Worm (Caenorhabditis elegans) whole organism, L1 larva: ENCODE data around the gene lag-1.

Source experiments
- C04F5.9 ChIP-seq: sonication (generic microtip); optimal IDR thresholded peaks from 2 replicates; lab custom pipeline; 2016; ENCODE audit warnings: missing genetic modification characterization, missing compliant biosample characterization
- C34B4.2 ChIP-seq: sonication (generic microtip); optimal IDR thresholded peaks from 2 replicates; lab custom pipeline; 2017; ENCODE audit warnings: mild to moderate bottlenecking, missing genetic modification characterization, missing compliant biosample characterization
- F16B12.6 ChIP-seq: fragments of 150-350 bp; optimal IDR thresholded peaks from 2 replicates; lab custom pipeline; 2014; ENCODE audit warnings: missing biosample characterization, missing genetic modification characterization
- aha-1 ChIP-seq: fragments of 150-350 bp; optimal IDR thresholded peaks from 2 replicates; lab custom pipeline; 2014; ENCODE audit warnings: missing biosample characterization, missing genetic modification characterization
- alr-1 ChIP-seq: fragments of 200-800 bp; sonication (Bioruptor generic); optimal IDR thresholded peaks from 2 replicates; lab custom pipeline; 2018; ENCODE audit warnings: borderline replicate concordance, mild to moderate bottlenecking, missing genetic modification characterization, missing compliant biosample characterization
- aly-2 ChIP-seq: fragments of 150-350 bp; optimal IDR thresholded peaks from 2 replicates; lab custom pipeline; 2014; ENCODE audit warnings: missing biosample characterization, missing genetic modification characterization
- ama-1 ChIP-seq: fragments of 150-350 bp; optimal IDR thresholded peaks from 2 replicates; lab custom pipeline; 2014
- blmp-1 ChIP-seq: fragments of 150-350 bp; optimal IDR thresholded peaks from 2 replicates; lab custom pipeline; 2014; ENCODE audit warnings: missing biosample characterization, missing genetic modification characterization
- ceh-63 ChIP-seq: fragments of 200-800 bp; sonication (Bioruptor generic); optimal IDR thresholded peaks from 2 replicates; lab custom pipeline; 2018; ENCODE audit warnings: mild to moderate bottlenecking, missing genetic modification characterization, missing compliant biosample characterization
- ceh-88 ChIP-seq: fragments of 200-800 bp; sonication (Bioruptor generic); IDR thresholded peaks from 2 replicates; pipeline ENCODE4 v1.3.6; 2022; ENCODE audit warnings: missing genetic modification characterization, missing compliant biosample characterization
- dpl-1 ChIP-seq, 3 experiments: fragments of 150-350 bp in 2 of 3; sonication (generic microtip) in 1 of 3; optimal IDR thresholded peaks; 2 replicates each; lab custom pipeline; 2014 to 2017; ENCODE audit warnings: missing biosample characterization in 3 of 3, missing genetic modification characterization in 3 of 3, missing genetic modification reagents in 3 of 3
- efl-1 ChIP-seq, 4 experiments: fragments of 150-350 bp; optimal IDR thresholded peaks in 3 of 4; peaks in 1 of 4; 1 replicate in 1 of 4; 2 replicates in 3 of 4; lab custom pipeline; 2014; ENCODE audit warnings: missing biosample characterization in 2 of 4, missing genetic modification characterization in 2 of 4, missing genetic modification reagents in 2 of 4
- egl-13 ChIP-seq: sonication (generic microtip); optimal IDR thresholded peaks from 2 replicates; lab custom pipeline; 2016; ENCODE audit warnings: missing genotype, missing genetic modification reagents, missing genetic modification characterization, missing compliant biosample characterization
- egl-27 ChIP-seq, 2 experiments: fragments of 150-350 bp in 1 of 2; sonication (generic microtip); optimal IDR thresholded peaks; 3 replicates each; lab custom pipeline; 2017 to 2018; ENCODE audit warnings: missing biosample characterization in 2 of 2, missing genetic modification characterization in 2 of 2, missing genetic modification reagents in 2 of 2
- elt-2 ChIP-seq: sonication (generic microtip); optimal IDR thresholded peaks from 2 replicates; lab custom pipeline; 2016; ENCODE audit warnings: missing genetic modification characterization, mild to moderate bottlenecking, inconsistent platforms, missing compliant biosample characterization, missing genetic modification reagents
- elt-3 ChIP-seq, 6 experiments: fragments of 150-350 bp in 1 of 6; sonication (generic microtip); optimal IDR thresholded peaks; 2 replicates each; lab custom pipeline; 2017 to 2018; ENCODE audit warnings: missing biosample characterization in 6 of 6, missing genetic modification characterization in 6 of 6, inconsistent platforms in 1 of 6
- ets-5 ChIP-seq: fragments of 200-800 bp; sonication (Bioruptor generic); IDR thresholded peaks from 2 replicates; pipeline ENCODE4 v1.3.6; 2022; ENCODE audit warnings: missing genetic modification characterization, missing compliant biosample characterization
- fkh-4 ChIP-seq: sonication (generic microtip); optimal IDR thresholded peaks from 2 replicates; lab custom pipeline; 2016; ENCODE audit warnings: missing compliant biosample characterization, missing genetic modification characterization, borderline replicate concordance
- fkh-8 ChIP-seq: sonication (generic microtip); optimal IDR thresholded peaks from 2 replicates; lab custom pipeline; 2016; ENCODE audit warnings: mild to moderate bottlenecking, missing genetic modification characterization, missing compliant biosample characterization
- fos-1 ChIP-seq: fragments of 150-350 bp; optimal IDR thresholded peaks from 2 replicates; lab custom pipeline; 2014; ENCODE audit warnings: missing biosample characterization, missing genetic modification characterization
- hlh-4 ChIP-seq: sonication (generic microtip); optimal IDR thresholded peaks from 2 replicates; lab custom pipeline; 2016; ENCODE audit warnings: mild to moderate bottlenecking, missing genetic modification characterization, missing compliant biosample characterization
- lin-13 ChIP-seq: fragments of 150-350 bp; optimal IDR thresholded peaks from 2 replicates; lab custom pipeline; 2014; ENCODE audit warnings: missing biosample characterization, missing genetic modification reagents, missing genetic modification characterization
- lin-14 ChIP-seq: fragments of 200-800 bp; sonication (Bioruptor generic); optimal IDR thresholded peaks from 2 replicates; lab custom pipeline; 2018; ENCODE audit warnings: mild to moderate bottlenecking, missing genetic modification characterization, moderate library complexity, missing compliant biosample characterization
- lin-35 ChIP-seq, 2 experiments: fragments of 150-350 bp; optimal IDR thresholded peaks; 2 replicates each; lab custom pipeline; 2014; ENCODE audit warnings: missing biosample characterization in 2 of 2, missing genetic modification characterization in 2 of 2, missing genetic modification reagents in 2 of 2
- mab-9 ChIP-seq: fragments of 200-800 bp; sonication (Bioruptor generic); IDR thresholded peaks from 2 replicates; pipeline ENCODE4 v1.3.6; 2022; ENCODE audit warnings: missing genetic modification reagents, missing genetic modification characterization, missing compliant biosample characterization
- mdl-1 ChIP-seq, 2 experiments: fragments of 150-350 bp; optimal IDR thresholded peaks; 2 replicates each; lab custom pipeline; 2014 to 2017; ENCODE audit warnings: missing biosample characterization in 2 of 2, missing genetic modification characterization in 2 of 2, inconsistent platforms in 1 of 2
- mep-1 ChIP-seq: fragments of 150-350 bp; optimal IDR thresholded peaks from 2 replicates; lab custom pipeline; 2014; ENCODE audit warnings: missing biosample characterization, missing genetic modification characterization
- nhr-11 ChIP-seq: fragments of 150-350 bp; optimal IDR thresholded peaks from 2 replicates; lab custom pipeline; 2014; ENCODE audit warnings: missing biosample characterization, missing genetic modification characterization
- nhr-19 ChIP-seq: fragments of 200-800 bp; sonication (Bioruptor generic); conservative IDR thresholded peaks from 2 replicates; pipeline ENCODE4 v1.3.6; 2022; ENCODE audit warnings: missing genetic modification characterization, missing compliant biosample characterization
- nhr-20 ChIP-seq: sonication (generic microtip); optimal IDR thresholded peaks from 2 replicates; lab custom pipeline; 2016; ENCODE audit warnings: mild to moderate bottlenecking, missing genetic modification characterization, missing compliant biosample characterization
- nhr-237 ChIP-seq: fragments of 150-350 bp; optimal IDR thresholded peaks from 2 replicates; lab custom pipeline; 2014; ENCODE audit warnings: missing biosample characterization, missing genetic modification characterization
- nhr-28 ChIP-seq: fragments of 150-350 bp; optimal IDR thresholded peaks from 2 replicates; lab custom pipeline; 2014; ENCODE audit warnings: missing biosample characterization, missing genetic modification characterization
- nhr-47 ChIP-seq: sonication (generic microtip); optimal IDR thresholded peaks from 2 replicates; lab custom pipeline; 2016; ENCODE audit warnings: mild to moderate bottlenecking, missing genetic modification characterization, moderate library complexity, missing compliant biosample characterization
- nhr-77 ChIP-seq: fragments of 150-350 bp; optimal IDR thresholded peaks from 2 replicates; lab custom pipeline; 2014; ENCODE audit warnings: missing biosample characterization, missing genetic modification characterization
- nhr-84 ChIP-seq: sonication (generic microtip); optimal IDR thresholded peaks from 2 replicates; lab custom pipeline; 2017; ENCODE audit warnings: missing biosample characterization, missing genetic modification characterization
- nhr-85 ChIP-seq: sonication (generic microtip); peaks from one replicate; lab custom pipeline; 2016; ENCODE audit warnings: missing genetic modification characterization, inconsistent platforms, missing compliant biosample characterization
- nhr-90 ChIP-seq: sonication (generic microtip); optimal IDR thresholded peaks from 2 replicates; lab custom pipeline; 2016; ENCODE audit warnings: mild to moderate bottlenecking, missing genetic modification characterization, missing compliant biosample characterization; ENCODE audit not compliant: poor library complexity
- pqm-1 ChIP-seq: sonication (generic microtip); optimal IDR thresholded peaks from 3 replicates; lab custom pipeline; 2017; ENCODE audit warnings: missing biosample characterization, missing genetic modification characterization
- skn-1 ChIP-seq: fragments of 150-350 bp; optimal IDR thresholded peaks from 2 replicates; lab custom pipeline; 2014; ENCODE audit warnings: missing biosample characterization, missing genetic modification characterization
- snpc-4 ChIP-seq: fragments of 150-350 bp; optimal IDR thresholded peaks from 2 replicates; lab custom pipeline; 2014; ENCODE audit warnings: missing biosample characterization, missing genetic modification characterization
- sox-4 ChIP-seq: sonication (generic microtip); optimal IDR thresholded peaks from 2 replicates; lab custom pipeline; 2016; ENCODE audit warnings: missing genetic modification characterization, missing compliant biosample characterization
- sptf-1 ChIP-seq: fragments of 150-350 bp; optimal IDR thresholded peaks from 2 replicates; lab custom pipeline; 2014; ENCODE audit warnings: missing biosample characterization, missing genetic modification characterization
- swsn-7 ChIP-seq: sonication (generic microtip); optimal IDR thresholded peaks from 2 replicates; lab custom pipeline; 2016; ENCODE audit warnings: missing genetic modification characterization, missing compliant biosample characterization
- unc-30 ChIP-seq: sonication (generic microtip); optimal IDR thresholded peaks from 2 replicates; lab custom pipeline; 2017; ENCODE audit warnings: missing biosample characterization, missing genetic modification characterization
- unc-62 ChIP-seq: fragments of 150-350 bp; optimal IDR thresholded peaks from 2 replicates; lab custom pipeline; 2014; ENCODE audit warnings: missing biosample characterization, missing genetic modification reagents, missing genetic modification characterization
- unc-86 ChIP-seq: sonication (generic microtip); optimal IDR thresholded peaks from 2 replicates; lab custom pipeline; 2016; ENCODE audit warnings: missing genetic modification characterization, missing compliant biosample characterization
- unc-98 ChIP-seq: fragments of 200-800 bp; sonication (Bioruptor generic); IDR thresholded peaks from 2 replicates; pipeline ENCODE4 v1.3.6; 2022; ENCODE audit warnings: missing genetic modification characterization, missing compliant biosample characterization
- vab-15 ChIP-seq: sonication (generic microtip); optimal IDR thresholded peaks from 2 replicates; lab custom pipeline; 2017; ENCODE audit warnings: missing genotype, mild to moderate bottlenecking, missing genetic modification characterization, missing compliant biosample characterization
- xbp-1 ChIP-seq: sonication (generic microtip); optimal IDR thresholded peaks from 2 replicates; lab custom pipeline; 2016; ENCODE audit warnings: missing genetic modification characterization, missing compliant biosample characterization
- zag-1 ChIP-seq: fragments of 150-350 bp; optimal IDR thresholded peaks from 2 replicates; lab custom pipeline; 2014; ENCODE audit warnings: missing biosample characterization, missing genetic modification characterization
- ztf-11 ChIP-seq, 2 experiments: sonication (generic microtip); optimal IDR thresholded peaks; 2 replicates each; lab custom pipeline; 2016 to 2017; ENCODE audit warnings: missing genetic modification characterization in 2 of 2, missing biosample characterization in 1 of 2, missing compliant biosample characterization in 1 of 2
- ztf-4 ChIP-seq: fragments of 150-350 bp; optimal IDR thresholded peaks from 2 replicates; lab custom pipeline; 2014; ENCODE audit warnings: missing biosample characterization, missing genetic modification characterization

The lag-1 gene

ce11 chrIV:6155296-6155695 is 60.1 kb downstream of the lag-1 start, which contains the start of gene C11D2.7:
TSS of gene C11D2.7 (minus strand) at chrIV:6155396.
- no peak for TF ChIP-seq mdl-1 (tag; optimal IDR thresholded peaks at IDR 0.05; lab: Kevin White, UChicago)
- no peak for TF ChIP-seq sox-4 (tag; lab: Kevin White, UChicago)
- no peak for TF ChIP-seq hlh-4 (tag; lab: Kevin White, UChicago)
- TF ChIP-seq ztf-11 (tag; optimal IDR thresholded peaks at IDR 0.05; lab: Kevin White, UChicago): no peak
- no peak for TF ChIP-seq ztf-4 (tag; lab: Kevin White, UChicago)
- TF ChIP-seq alr-1 (tag; lab: Kevin White, UChicago): no peak
- TF ChIP-seq sptf-1 (tag; lab: Kevin White, UChicago): no peak
- TF ChIP-seq ama-1 (lab: Kevin White, UChicago): no peak
- TF ChIP-seq egl-13 (tag; lab: Kevin White, UChicago): no peak
- TF ChIP-seq unc-86: no peak
- no peak for TF ChIP-seq egl-27 (tag; optimal IDR thresholded peaks at IDR 0.05; lab: Kevin White, UChicago)
- no peak for TF ChIP-seq ceh-63
- no peak for TF ChIP-seq nhr-90
- no peak for TF ChIP-seq aly-2 (tag; lab: Kevin White, UChicago)
- TF ChIP-seq zag-1 (tag; lab: Kevin White, UChicago): no peak
- TF ChIP-seq nhr-28: no peak
- no peak for TF ChIP-seq fos-1 (tag; lab: Kevin White, UChicago)
- TF ChIP-seq unc-62 (GFP tag; lab: Kevin White, UChicago): no peak

- TF ChIP-seq blmp-1 (no peak), unc-62 (GFP tag; lab: Kevin White, UChicago) (no peak), snpc-4 (tag; lab: Kevin White, UChicago) (peak; percentile 55), C34B4.2 (tag; lab: Kevin White, UChicago) (no peak), lin-14 (no peak), F16B12.6 (peak; percentile 89), aha-1 (tag; lab: Kevin White, UChicago) (no peak), ceh-88 (GFP tag; lab: Robert Waterston, UW) (no peak), dpl-1 (GFP tag; optimal IDR thresholded peaks at IDR 0.05; lab: Kevin White, UChicago) (peak; percentile 29 to 74 (median 66)), nhr-85 (no peak), C04F5.9 (tag; lab: Kevin White, UChicago) (no peak), swsn-7 (peak; percentile 57), nhr-20 (peak; percentile 57), xbp-1 (tag; lab: Kevin White, UChicago) (peak; percentile 49), nhr-47 (tag; lab: Kevin White, UChicago) (peak; percentile 69), skn-1 (tag; lab: Kevin White, UChicago) (peak; percentile 5), sptf-1 (tag; lab: Kevin White, UChicago) (no peak), vab-15 (tag; lab: Kevin White, UChicago) (no peak), nhr-11 (tag; lab: Kevin White, UChicago) (no peak), unc-30 (tag; lab: Kevin White, UChicago) (no peak), fkh-8 (tag; lab: Kevin White, UChicago) (no peak), ztf-11 (tag; optimal IDR thresholded peaks at IDR 0.05; lab: Kevin White, UChicago) (no peak), unc-98 (no peak), fkh-4 (tag; lab: Kevin White, UChicago) (no peak), elt-2 (tag; lab: Kevin White, UChicago) (no peak), nhr-237 (tag; lab: Kevin White, UChicago) (no peak), nhr-84 (no peak), mab-9 (GFP tag; lab: Robert Waterston, UW) (no peak), nhr-19 (peak; percentile 51; the same call in 1 of the 2 replicates), elt-3 (tag; optimal IDR thresholded peaks at IDR 0.05; lab: Kevin White, UChicago) (no peak), egl-13 (tag; lab: Kevin White, UChicago) (no peak), nhr-77 (tag; lab: Kevin White, UChicago) (no peak), ets-5 (GFP tag; lab: Robert Waterston, UW) (no peak), mdl-1 (tag; optimal IDR thresholded peaks at IDR 0.05; lab: Kevin White, UChicago) (peak in 1 of 2 experiments; percentile 73), nhr-28 (no peak), zag-1 (tag; lab: Kevin White, UChicago) (no peak), pqm-1 (tag; lab: Kevin White, UChicago) (no peak), lin-13 (GFP tag; lab: Kevin White, UChicago) (no peak), efl-1 (optimal IDR thresholded peaks at IDR 0.05; lab: Kevin White, UChicago) (peak; percentile 61 to 74), efl-1 (GFP tag; optimal IDR thresholded peaks at IDR 0.05 in 1 of 2; lab: Kevin White, UChicago) (peak; percentile 64 to 93), lin-35 (GFP tag; optimal IDR thresholded peaks at IDR 0.05; lab: Kevin White, UChicago) (peak; percentile 36 to 72), mep-1 (peak; percentile 50)
Observed at ce11 chrIV:6156833-6157232, 61.6 kb downstream of the lag-1 start, which contains the start of gene C11D2.4. TSS of gene C11D2.4 (minus strand) at chrIV:6156960.
